Worm (Caenorhabditis elegans): ENCODE measurements around the gene Y25C1A.14.
"Not testable (repeated sequence)": the region's sequence is repeated elsewhere in the genome, so short reads cannot be mapped to it uniquely, and the experiment has no call there.

Gene Y25C1A.14

ce11 chrII:3096857-3097256, at the start of gene Y25C1A.14:
Gene Y25C1A.14 (minus strand): TSS chrII:3096957.
- no peak for TF ChIP-seq lsl-1 (GFP tag; optimal IDR thresholded peaks at IDR 0.05)
- no peak for TF ChIP-seq him-1 (tag; optimal IDR thresholded peaks at IDR 0.05)
- TF ChIP-seq B0035.1 (tag; optimal IDR thresholded peaks at IDR 0.05): no peak
- no peak for TF ChIP-seq C06A6.2 (GFP tag; conservative IDR thresholded peaks at IDR 0.05)
- TF ChIP-seq mcd-1 (GFP tag; IDR thresholded peaks at IDR 0.05): no peak
- TF ChIP-seq tbp1 (GFP tag; optimal IDR thresholded peaks at IDR 0.05): no peak
- no peak for TF ChIP-seq athp-1 (tag; optimal IDR thresholded peaks at IDR 0.05)
- no peak for TF ChIP-seq ztf-3 (GFP tag; optimal IDR thresholded peaks at IDR 0.05)
- no peak for TF ChIP-seq egl-44 (GFP tag; IDR thresholded peaks at IDR 0.05)

DNA sequence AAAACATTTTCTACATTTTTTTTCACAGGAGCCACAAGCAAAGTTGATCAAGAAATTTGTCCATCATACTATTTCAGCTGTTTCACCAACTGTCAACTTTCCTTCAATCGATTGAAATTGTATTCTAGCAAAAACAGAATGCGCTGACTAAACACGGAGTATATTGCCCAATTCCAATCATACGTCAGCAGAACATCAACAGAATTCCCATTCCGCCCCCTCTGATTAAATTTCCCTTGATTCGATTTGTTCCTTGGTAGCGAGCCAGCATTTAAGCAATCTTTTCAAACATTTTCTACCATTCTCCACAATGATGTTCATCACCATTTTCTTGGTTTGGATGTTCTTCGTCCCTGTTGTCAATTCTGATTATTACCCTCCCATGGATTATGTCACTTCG, 49.1 kb upstream of the Y25C1A.14 start, which contains the start of gene T10D4.15:
T10D4.15 (plus strand) TSS at position 301 of the 400 bp plus-strand sequence.
- no peak for TF ChIP-seq chd-7 (tag; optimal IDR thresholded peaks at IDR 0.05)
- no peak for TF ChIP-seq D2030.7 (GFP tag; IDR thresholded peaks at IDR 0.05)
- TF ChIP-seq egrh-3 (GFP tag; IDR thresholded peaks at IDR 0.05): no peak
- no peak for TF ChIP-seq dpl-1 (GFP tag; optimal IDR thresholded peaks at IDR 0.05)

DNA sequence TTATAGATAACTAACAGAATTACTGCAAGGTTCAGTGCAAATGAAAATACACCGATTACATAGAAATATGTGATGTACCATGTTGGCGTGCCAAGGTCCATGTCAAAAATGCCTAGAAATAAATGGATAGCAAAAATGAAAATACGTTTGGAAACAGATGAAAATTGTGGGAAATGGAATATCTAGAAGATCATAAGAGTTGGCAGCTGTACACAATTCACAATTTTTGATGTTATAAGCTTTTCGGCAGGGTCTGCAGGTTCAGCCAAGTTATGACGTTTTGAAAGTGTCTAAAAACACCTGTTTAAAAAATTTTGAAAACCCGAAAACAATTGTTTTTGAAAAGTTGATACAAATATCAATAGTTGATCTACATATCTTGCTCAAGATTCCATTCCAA, 47.8 kb upstream of the Y25C1A.14 start, which contains the start of gene sri-43:
sri-43 (minus strand) TSS at position 101 of the 400 bp plus-strand sequence.
- not testable (repeated sequence) for TF ChIP-seq unc-130 (GFP tag; optimal IDR thresholded peaks at IDR 0.05); ztf-3 (GFP tag; optimal IDR thresholded peaks at IDR 0.05); C17E4.6 (GFP tag; IDR thresholded peaks at IDR 0.05)

ce11 chrII:3142855-3143254, 46.1 kb upstream of the Y25C1A.14 start, which contains the start of gene sri-42:
Gene sri-42 (minus strand): TSS chrII:3142955.
- not testable (repeated sequence) for TF ChIP-seq hsf-1 (GFP tag; IDR thresholded peaks at IDR 0.05); ceh-79 (tag; optimal IDR thresholded peaks at IDR 0.05); tbx-9 (tag; optimal IDR thresholded peaks at IDR 0.05; ENCODE audit: borderline replicate concordance)

- no peak for TF ChIP-seq C06A6.2 (GFP tag; conservative IDR thresholded peaks at IDR 0.05)
- TF ChIP-seq mes-4 (tag; optimal IDR thresholded peaks at IDR 0.05): no peak
- no peak for TF ChIP-seq mcd-1 (GFP tag; IDR thresholded peaks at IDR 0.05)
- no peak for TF ChIP-seq attf-5 (GFP tag; optimal IDR thresholded peaks at IDR 0.05)
- no peak for TF ChIP-seq C17E4.6 (GFP tag; IDR thresholded peaks at IDR 0.05)
- no peak for TF ChIP-seq ceh-79 (tag; optimal IDR thresholded peaks at IDR 0.05)
- no peak for TF ChIP-seq nhr-27 (tag; optimal IDR thresholded peaks at IDR 0.05)
- no peak for TF ChIP-seq him-1 (tag; optimal IDR thresholded peaks at IDR 0.05)
Measured at ce11 chrII:3137804-3138203, 41.0 kb upstream of the Y25C1A.14 start, which contains the start of gene sri-54. Gene sri-54 (minus strand): TSS chrII:3137904.

- TF ChIP-seq tbp1 (GFP tag; optimal IDR thresholded peaks at IDR 0.05) (no peak), nhr-80 (tag; optimal IDR thresholded peaks at IDR 0.05) (no peak), nhr-120 (GFP tag; IDR thresholded peaks at IDR 0.05) (no peak), F39B2.1 (GFP tag; IDR thresholded peaks at IDR 0.05) (no peak), snpc-3.4 (tag; optimal IDR thresholded peaks at IDR 0.05) (no peak), F23B12.7 (tag; optimal IDR thresholded peaks at IDR 0.05; ENCODE audit: insufficient read depth) (no peak), ztf-28 (GFP tag; IDR thresholded peaks at IDR 0.05) (no peak), egl-44 (GFP tag; IDR thresholded peaks at IDR 0.05) (no peak), T26A5.8 (tag; optimal IDR thresholded peaks at IDR 0.05) (no peak), ceh-100 (GFP tag; IDR thresholded peaks at IDR 0.05) (no peak), B0035.1 (tag; optimal IDR thresholded peaks at IDR 0.05) (no peak), F55B11.4 (tag; optimal IDR thresholded peaks at IDR 0.05; ENCODE audit: borderline replicate concordance, insufficient read depth) (no peak), let-607 (tag; optimal IDR thresholded peaks at IDR 0.05) (no peak), ztf-18 (tag; optimal IDR thresholded peaks at IDR 0.05) (no peak)
Measured at ce11 chrII:3135293-3135692, 38.5 kb upstream of the Y25C1A.14 start.

All from whole organism, young adult.